Fruit fly (Drosophila melanogaster) whole organism, prepupa: ENCODE results near the gene CG6083.

Source experiments
- CG8119 ChIP-seq: fragments of 200-800 bp; sonication (Bioruptor generic); IDR thresholded peaks from 3 replicates; pipeline ENCODE4 v1.3.6; 2022; ENCODE audit warnings: missing biosample characterization, missing genetic modification characterization
- Ets21C ChIP-seq: fragments of 200-800 bp; sonication (Bioruptor generic); optimal IDR thresholded peaks from 3 replicates; lab custom pipeline; 2016; ENCODE audit warnings: missing biosample characterization, missing genetic modification characterization
- Lpt ChIP-seq: fragments of 200-800 bp; sonication (Bioruptor generic); optimal IDR thresholded peaks from 3 replicates; lab custom pipeline; 2016; ENCODE audit warnings: missing biosample characterization, missing genetic modification characterization
- Sox15 ChIP-seq: fragments of 200-800 bp; sonication (Bioruptor generic); optimal IDR thresholded peaks from 3 replicates; lab custom pipeline; 2016; ENCODE audit warnings: missing biosample characterization, missing genetic modification characterization

- TF ChIP-seq Lpt (GFP tag; lab: Kevin White, UChicago) (no peak), CG8119 (GFP tag; lab: Robert Waterston, UW) (no peak), Ets21C (GFP tag; lab: Kevin White, UChicago) (no peak), Sox15 (GFP tag; lab: Kevin White, UChicago) (no peak)
These were observed 47.7 kb downstream of the CG6083 start, which contains the start of gene CG33270 for dm6 chr3L:11578211-11578673.
